Fruit fly (Drosophila melanogaster) whole organism: ENCODE results near the gene CG8004.

Experiments
- CG8478 ChIP-seq: fragments of >200 bp; optimal IDR thresholded peaks from 2 replicates; lab custom pipeline; 2018; ENCODE audit warnings: inconsistent platforms
- Dll ChIP-seq: fragments of >200 bp; optimal IDR thresholded peaks from 2 replicates; lab custom pipeline; 2017
- EcR ChIP-seq, 2 experiments: fragments of >200 bp; optimal IDR thresholded peaks; 2 replicates each; lab custom pipeline; 2017; ENCODE audit warnings: missing biosample characterization in 2 of 2, missing genetic modification characterization in 2 of 2, missing genetic modification reagents in 2 of 2
- pan ChIP-seq: fragments of >200 bp; optimal IDR thresholded peaks from 2 replicates; lab custom pipeline; 2017
- psq ChIP-seq: fragments of >200 bp; optimal IDR thresholded peaks from 2 replicates; lab custom pipeline; 2017
- usp ChIP-seq: fragments of >200 bp; optimal IDR thresholded peaks from 2 replicates; lab custom pipeline; 2017; ENCODE audit warnings: missing biosample characterization, missing genetic modification characterization, mixed read lengths

CG8004 gene

dm6 chr3L:19928435-19929011, at the start of gene CG8004, which contains the start of gene RhoGDI:
Gene CG8004 (minus strand): TSS chr3L:19928508.
Gene RhoGDI (plus strand): TSS chr3L:19928743.
- no peak for TF ChIP-seq psq
- TF ChIP-seq Dll, result no peak
- TF ChIP-seq pan (lab: Kevin White, UChicago), result no peak
- TF ChIP-seq CG8478 (lab: Kevin White, UChicago), result no peak
- TF ChIP-seq EcR (GFP tag; optimal IDR thresholded peaks at IDR 0.05; lab: Kevin White, UChicago), result no peak
- no peak for TF ChIP-seq usp

dm6 chr3L:19978088-19978487, 49.8 kb upstream of the CG8004 start:
- no peak for TF ChIP-seq Dll
- TF ChIP-seq EcR (GFP tag; optimal IDR thresholded peaks at IDR 0.05; lab: Kevin White, UChicago), result no peak
- TF ChIP-seq usp, result no peak
- TF ChIP-seq pan (lab: Kevin White, UChicago), result no peak
- no peak for TF ChIP-seq psq
- no peak for TF ChIP-seq CG8478 (lab: Kevin White, UChicago)

dm6 chr3L:19968725-19969598, 40.7 kb upstream of the CG8004 start:
- TF ChIP-seq EcR (GFP tag; optimal IDR thresholded peaks at IDR 0.05; lab: Kevin White, UChicago) (no peak), usp (no peak), psq (no peak), pan (lab: Kevin White, UChicago) (no peak), CG8478 (lab: Kevin White, UChicago) (no peak), Dll (no peak)

dm6 chr3L:19961805-19962204, 33.5 kb upstream of the CG8004 start:
- no peak for TF ChIP-seq psq
- no peak for TF ChIP-seq EcR (GFP tag; optimal IDR thresholded peaks at IDR 0.05; lab: Kevin White, UChicago)
- no peak for TF ChIP-seq Dll
- TF ChIP-seq pan (lab: Kevin White, UChicago), result no peak
- no peak for TF ChIP-seq usp
- no peak for TF ChIP-seq CG8478 (lab: Kevin White, UChicago)

- TF ChIP-seq EcR (GFP tag; optimal IDR thresholded peaks at IDR 0.05; lab: Kevin White, UChicago) (no peak), usp (no peak), CG8478 (lab: Kevin White, UChicago) (no peak), Dll (no peak), pan (lab: Kevin White, UChicago) (no peak), psq (no peak)
Observed at dm6 chr3L:19955699-19956098, 27.4 kb upstream of the CG8004 start, which contains the start of gene CG42263. Gene CG42263 (minus strand): TSS chr3L:19955799.

dm6 chr3L:19954426-19954825, 26.1 kb upstream of the CG8004 start, which contains the start of gene CG42654:
Gene CG42654 (minus strand): TSS chr3L:19954526.
- TF ChIP-seq pan (lab: Kevin White, UChicago) (no peak), usp (no peak), Dll (no peak), EcR (GFP tag; optimal IDR thresholded peaks at IDR 0.05; lab: Kevin White, UChicago) (no peak)

- no peak for TF ChIP-seq CG8478 (lab: Kevin White, UChicago)
- no peak for TF ChIP-seq Dll
- no peak for TF ChIP-seq psq
Observed at dm6 chr3L:19953612-19954011, 25.3 kb upstream of the CG8004 start, which contains the start of gene CG42655. Gene CG42655 (minus strand): TSS chr3L:19953712.

- TF ChIP-seq EcR (GFP tag; optimal IDR thresholded peaks at IDR 0.05; lab: Kevin White, UChicago), result no peak
- TF ChIP-seq CG8478 (lab: Kevin White, UChicago), result no peak
- TF ChIP-seq pan (lab: Kevin White, UChicago), result no peak
- TF ChIP-seq usp, result no peak
- TF ChIP-seq Dll, result no peak
- TF ChIP-seq psq, result no peak
Observed at dm6 chr3L:19952690-19953089, 24.4 kb upstream of the CG8004 start, which contains the start of gene CG33710. Gene CG33710 (minus strand): TSS chr3L:19952790.

- no peak for TF ChIP-seq psq
- TF ChIP-seq EcR (GFP tag; optimal IDR thresholded peaks at IDR 0.05; lab: Kevin White, UChicago), result no peak
- TF ChIP-seq CG8478 (lab: Kevin White, UChicago), result no peak
- TF ChIP-seq usp, result no peak
- no peak for TF ChIP-seq Dll
- no peak for TF ChIP-seq pan (lab: Kevin White, UChicago)
Observed at dm6 chr3L:19951868-19952267, 23.6 kb upstream of the CG8004 start, which contains the start of gene CG34258. Gene CG34258 (minus strand): TSS chr3L:19951968.

dm6 chr3L:19951035-19951434, 22.7 kb upstream of the CG8004 start, which contains the start of gene CG32219:
Gene CG32219 (minus strand): TSS chr3L:19951135.
- TF ChIP-seq usp (no peak), pan (lab: Kevin White, UChicago) (no peak), psq (no peak), Dll (no peak), CG8478 (lab: Kevin White, UChicago) (no peak), EcR (GFP tag; optimal IDR thresholded peaks at IDR 0.05; lab: Kevin White, UChicago) (no peak)

- TF ChIP-seq psq, result no peak
- TF ChIP-seq Dll, result no peak
- no peak for TF ChIP-seq pan (lab: Kevin White, UChicago)
- no peak for TF ChIP-seq EcR (GFP tag; optimal IDR thresholded peaks at IDR 0.05; lab: Kevin White, UChicago)
- no peak for TF ChIP-seq CG8478 (lab: Kevin White, UChicago)
- TF ChIP-seq usp, result no peak
Observed at dm6 chr3L:19945469-19945868, 17.2 kb upstream of the CG8004 start.

- TF ChIP-seq EcR (GFP tag; optimal IDR thresholded peaks at IDR 0.05; lab: Kevin White, UChicago), result no peak
- no peak for TF ChIP-seq Dll
- TF ChIP-seq CG8478 (lab: Kevin White, UChicago), result no peak
- no peak for TF ChIP-seq pan (lab: Kevin White, UChicago)
Observed at dm6 chr3L:19941162-19941561, 12.9 kb upstream of the CG8004 start.
